Worm (Caenorhabditis elegans) whole organism, L3 larva: Measurements from ENCODE around the gene str-151.

ENCODE experiments used
- aly-2 ChIP-seq: fragments of 150-350 bp; optimal IDR thresholded peaks from 2 replicates; lab custom pipeline; 2014; ENCODE audit warnings: missing biosample characterization, missing genetic modification characterization
- ama-1 ChIP-seq: fragments of 150-350 bp; optimal IDR thresholded peaks from 2 replicates; lab custom pipeline; 2018
- egl-27 ChIP-seq: sonication (generic microtip); optimal IDR thresholded peaks from 4 replicates; lab custom pipeline; 2017; ENCODE audit warnings: missing biosample characterization, missing genetic modification reagents, missing genetic modification characterization

DNA sequence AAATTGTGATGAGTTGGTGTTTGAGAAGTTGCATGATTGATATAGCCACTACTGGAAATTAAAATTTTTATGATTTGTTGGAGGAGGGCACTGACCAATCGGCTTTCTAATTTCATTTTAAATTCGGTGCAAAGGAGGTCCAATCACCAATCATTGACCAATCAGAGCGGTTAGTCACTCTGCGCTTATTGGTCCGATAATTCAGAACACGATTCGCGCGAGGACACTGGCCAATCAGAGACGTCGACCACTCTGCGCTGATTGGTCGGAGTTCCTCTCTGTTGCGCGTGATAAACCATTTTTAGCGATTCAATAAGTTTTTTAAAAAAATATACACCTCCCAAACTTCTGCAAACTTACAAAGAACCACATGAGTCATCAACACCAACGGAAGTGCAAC lies 23.8 kb downstream of the str-151 start:
- no peak for TF ChIP-seq egl-27
- no peak for TF ChIP-seq ama-1
- TF ChIP-seq aly-2: no peak
